Fruit fly (Drosophila melanogaster): Measurements from ENCODE around the gene Dora.

- TF ChIP-seq ss (GFP tag; optimal IDR thresholded peaks at IDR 0.05), result no peak
- no peak for TF ChIP-seq salr (GFP tag; optimal IDR thresholded peaks at IDR 0.05)
- TF ChIP-seq fd85E (GFP tag; optimal IDR thresholded peaks at IDR 0.05), result no peak
- no peak for TF ChIP-seq Eip75B (GFP tag; optimal IDR thresholded peaks at IDR 0.05)
- no peak for TF ChIP-seq topi (GFP tag; optimal IDR thresholded peaks at IDR 0.05)
- no peak for TF ChIP-seq CG10669 (GFP tag; optimal IDR thresholded peaks at IDR 0.05)
- no peak for TF ChIP-seq Hr39 (GFP tag; optimal IDR thresholded peaks at IDR 0.05)
- no peak for TF ChIP-seq CG6854 (GFP tag; optimal IDR thresholded peaks at IDR 0.05)
- TF ChIP-seq OdsH (GFP tag; optimal IDR thresholded peaks at IDR 0.05), result no peak
- no peak for TF ChIP-seq CG6792 (GFP tag; optimal IDR thresholded peaks at IDR 0.05)
- no peak for TF ChIP-seq CG3919 (GFP tag; optimal IDR thresholded peaks at IDR 0.05)
- TF ChIP-seq fkh (GFP tag; optimal IDR thresholded peaks at IDR 0.05), result no peak
- no peak for TF ChIP-seq CG9139 (GFP tag; optimal IDR thresholded peaks at IDR 0.05)
Measured at dm6 chrX:18830396-18830795, 33.4 kb upstream of the Dora start, which contains the start of gene CG7101.
